Fruit fly (Drosophila melanogaster) whole organism, embryonic: ENCODE measurements around the gene MESK4.
A peak's percentile ranks its signal among the peaks of the same experiment; 100 is the strongest.

Experiments used
- Asciz ChIP-seq: fragments of 200-800 bp; sonication (Bioruptor generic); optimal IDR thresholded peaks from 2 replicates; lab custom pipeline; 2017; ENCODE audit warnings: missing biosample characterization, mild to moderate bottlenecking, missing genetic modification characterization, missing genetic modification reagents
- Atf-2 ChIP-seq: fragments of 200-800 bp; sonication (Bioruptor generic); optimal IDR thresholded peaks from 2 replicates; lab custom pipeline; 2016; ENCODE audit warnings: missing biosample characterization, missing genetic modification characterization
- BEAF-32 ChIP-seq: fragments of 200-800 bp; sonication (Bioruptor generic); optimal IDR thresholded peaks from 3 replicates; lab custom pipeline; 2017; ENCODE audit warnings: missing biosample characterization, missing genetic modification characterization, mild to moderate bottlenecking, moderate library complexity, missing genetic modification reagents
- CG10654 ChIP-seq: fragments of 200-800 bp; sonication (Bioruptor generic); optimal IDR thresholded peaks from 2 replicates; lab custom pipeline; 2016; ENCODE audit warnings: missing biosample characterization, missing genetic modification characterization
- CG11504 ChIP-seq: fragments of 200-800 bp; sonication (Bioruptor generic); optimal IDR thresholded peaks from 3 replicates; lab custom pipeline; 2019; ENCODE audit warnings: missing biosample characterization, mild to moderate bottlenecking, missing genetic modification characterization, moderate library complexity
- CG1529 ChIP-seq: fragments of 200-800 bp; sonication (Bioruptor generic); optimal IDR thresholded peaks from 3 replicates; lab custom pipeline; 2018; ENCODE audit warnings: missing biosample characterization, missing genetic modification characterization
- CG16779 ChIP-seq: fragments of 200-800 bp; sonication (Bioruptor generic); IDR thresholded peaks from 2 replicates; pipeline ENCODE4 v1.3.6; 2022; ENCODE audit warnings: missing biosample characterization, missing genetic modification characterization
- CG16815 ChIP-seq: fragments of 200-800 bp; sonication (Bioruptor generic); optimal IDR thresholded peaks from 3 replicates; lab custom pipeline; 2017; ENCODE audit warnings: missing biosample characterization, mild to moderate bottlenecking, missing genetic modification characterization
- CG17385 ChIP-seq: fragments of 200-800 bp; sonication (Bioruptor generic); optimal IDR thresholded peaks from 3 replicates; lab custom pipeline; 2018; ENCODE audit warnings: missing biosample characterization, mild to moderate bottlenecking, missing genetic modification characterization
- CG17802 ChIP-seq: fragments of 200-800 bp; sonication (Bioruptor generic); optimal IDR thresholded peaks from 2 replicates; lab custom pipeline; 2018; ENCODE audit warnings: missing biosample characterization, mild to moderate bottlenecking, missing genetic modification characterization, moderate library complexity
- CG17829 ChIP-seq: fragments of 200-800 bp; optimal IDR thresholded peaks from 2 replicates; lab custom pipeline; 2019; ENCODE audit warnings: missing biosample characterization, mild to moderate bottlenecking, missing genetic modification characterization, moderate library complexity
- CG18262 ChIP-seq: fragments of 200-800 bp; optimal IDR thresholded peaks from 3 replicates; lab custom pipeline; 2019; ENCODE audit warnings: missing biosample characterization, mild to moderate bottlenecking, missing genetic modification characterization, moderate library complexity
- CG1832 ChIP-seq: fragments of 200-800 bp; sonication (Bioruptor generic); optimal IDR thresholded peaks from 2 replicates; lab custom pipeline; 2017; ENCODE audit warnings: missing biosample characterization, mild to moderate bottlenecking, missing genetic modification characterization, inconsistent platforms
- CG2199 ChIP-seq: fragments of 200-800 bp; sonication (Bioruptor generic); IDR thresholded peaks from 3 replicates; pipeline ENCODE4 v1.3.6; 2022; ENCODE audit warnings: missing biosample characterization, missing genetic modification characterization
- CG2712 ChIP-seq: fragments of 200-800 bp; optimal IDR thresholded peaks from 3 replicates; lab custom pipeline; 2019; ENCODE audit warnings: missing biosample characterization, mild to moderate bottlenecking, missing genetic modification characterization, moderate library complexity
- CG2889 ChIP-seq: fragments of 200-800 bp; sonication (Bioruptor generic); IDR thresholded peaks from 3 replicates; pipeline ENCODE4 v1.3.6; 2022; ENCODE audit warnings: missing biosample characterization, missing genetic modification characterization
- CG3163 ChIP-seq: fragments of 200-800 bp; sonication (Bioruptor generic); optimal IDR thresholded peaks from 3 replicates; lab custom pipeline; 2016; ENCODE audit warnings: missing biosample characterization, missing genetic modification characterization
- CG3838 ChIP-seq: fragments of 200-800 bp; sonication (Bioruptor generic); optimal IDR thresholded peaks from 3 replicates; lab custom pipeline; 2016; ENCODE audit warnings: missing biosample characterization, missing genetic modification characterization
- CG6254 ChIP-seq: fragments of 200-800 bp; sonication (Bioruptor generic); optimal IDR thresholded peaks from 3 replicates; lab custom pipeline; 2017; ENCODE audit warnings: mild to moderate bottlenecking, missing biosample characterization, missing genetic modification reagents, missing genetic modification characterization
- CG6272 ChIP-seq: fragments of 200-800 bp; sonication (Bioruptor generic); IDR thresholded peaks from 2 replicates; pipeline ENCODE4 v1.3.6; 2022; ENCODE audit warnings: missing biosample characterization, missing genetic modification characterization
- CG7786 ChIP-seq: fragments of 200-800 bp; sonication (Bioruptor generic); optimal IDR thresholded peaks from 2 replicates; lab custom pipeline; 2016; ENCODE audit warnings: missing biosample characterization, missing genetic modification characterization
- CG8359 ChIP-seq: fragments of 200-800 bp; sonication (Bioruptor generic); optimal IDR thresholded peaks from 2 replicates; lab custom pipeline; 2017; ENCODE audit warnings: missing biosample characterization, mild to moderate bottlenecking, missing genetic modification characterization, borderline replicate concordance
- D19A ChIP-seq: fragments of 200-800 bp; optimal IDR thresholded peaks from 3 replicates; lab custom pipeline; 2019; ENCODE audit warnings: missing biosample characterization, mild to moderate bottlenecking, missing genetic modification characterization, moderate library complexity
- Dip2 ChIP-seq: fragments of 200-800 bp; sonication (Bioruptor generic); IDR thresholded peaks from 2 replicates; pipeline ENCODE4 v1.3.6; 2022; ENCODE audit warnings: missing biosample characterization, missing genetic modification characterization
- Dref ChIP-seq: fragments of 200-800 bp; sonication (Bioruptor generic); IDR thresholded peaks from 2 replicates; pipeline ENCODE4 v1.3.6; 2022; ENCODE audit warnings: missing biosample characterization, missing genetic modification characterization
- Fer1 ChIP-seq: fragments of 200-800 bp; sonication (Bioruptor generic); optimal IDR thresholded peaks from 2 replicates; lab custom pipeline; 2017; ENCODE audit warnings: missing biosample characterization, mild to moderate bottlenecking, missing genetic modification characterization
- HHEX ChIP-seq: fragments of 200-800 bp; sonication (Bioruptor generic); optimal IDR thresholded peaks from 3 replicates; lab custom pipeline; 2017; ENCODE audit warnings: missing biosample characterization, mild to moderate bottlenecking, missing genetic modification characterization, missing genetic modification reagents
- Hmr ChIP-seq: fragments of 200-800 bp; sonication (Bioruptor generic); optimal IDR thresholded peaks from 3 replicates; lab custom pipeline; 2017; ENCODE audit warnings: mild to moderate bottlenecking, missing biosample characterization, missing genetic modification reagents, missing genetic modification characterization
- Lhr ChIP-seq: fragments of 200-800 bp; sonication (Bioruptor generic); optimal IDR thresholded peaks from 3 replicates; lab custom pipeline; 2017; ENCODE audit warnings: mild to moderate bottlenecking, missing biosample characterization, missing genetic modification reagents, missing genetic modification characterization
- Meics ChIP-seq: fragments of 200-800 bp; sonication (Bioruptor generic); optimal IDR thresholded peaks from 2 replicates; lab custom pipeline; 2017; ENCODE audit warnings: missing biosample characterization, mild to moderate bottlenecking, missing genetic modification characterization
- Nf-YA ChIP-seq: fragments of 200-800 bp; sonication (Bioruptor generic); IDR thresholded peaks from 2 replicates; pipeline ENCODE4 v1.3.6; 2022; ENCODE audit warnings: missing biosample characterization, missing genetic modification characterization
- Pdp1 ChIP-seq, 2 experiments: fragments of 200-800 bp; sonication (Bioruptor generic); optimal IDR thresholded peaks; 3 replicates each; lab custom pipeline; 2016; ENCODE audit warnings: missing biosample characterization in 2 of 2, missing genetic modification characterization in 2 of 2, mild to moderate bottlenecking in 1 of 2, moderate library complexity in 1 of 2
- Ptx1 ChIP-seq: fragments of 200-800 bp; sonication (Bioruptor generic); IDR thresholded peaks from 2 replicates; pipeline ENCODE4 v1.3.6; 2022; ENCODE audit warnings: missing biosample characterization, missing genetic modification characterization
- Rfx ChIP-seq: fragments of 200-800 bp; sonication (Bioruptor generic); IDR thresholded peaks from 2 replicates; pipeline ENCODE4 v1.3.6; 2022; ENCODE audit warnings: missing biosample characterization, missing genetic modification characterization
- Spps ChIP-seq: fragments of 200-800 bp; sonication (Bioruptor generic); optimal IDR thresholded peaks from 2 replicates; lab custom pipeline; 2018; ENCODE audit warnings: missing biosample characterization, mild to moderate bottlenecking, missing genetic modification characterization
- Sry-β ChIP-seq: fragments of 200-800 bp; sonication (Bioruptor generic); optimal IDR thresholded peaks from 2 replicates; lab custom pipeline; 2018; ENCODE audit warnings: missing biosample characterization, mild to moderate bottlenecking, missing genetic modification characterization, moderate library complexity
- Xbp1 ChIP-seq: fragments of 200-800 bp; sonication (Bioruptor generic); optimal IDR thresholded peaks from 3 replicates; lab custom pipeline; 2016; ENCODE audit warnings: missing biosample characterization, mild to moderate bottlenecking, missing genetic modification characterization
- disco-r ChIP-seq: fragments of 200-800 bp; sonication (Bioruptor generic); optimal IDR thresholded peaks from 2 replicates; lab custom pipeline; 2016; ENCODE audit warnings: missing biosample characterization, missing genetic modification characterization
- ham ChIP-seq: fragments of 200-800 bp; sonication (Bioruptor generic); IDR thresholded peaks from 2 replicates; pipeline ENCODE4 v1.3.6; 2022; ENCODE audit warnings: missing biosample characterization, missing genetic modification characterization
- hbn ChIP-seq: fragments of 200-800 bp; sonication (Bioruptor generic); IDR thresholded peaks from 2 replicates; pipeline ENCODE4 v1.3.6; 2022; ENCODE audit warnings: missing biosample characterization, missing genetic modification characterization; ENCODE audit not compliant: partially characterized antibody
- kah ChIP-seq: fragments of 200-800 bp; sonication (Bioruptor generic); optimal IDR thresholded peaks from 2 replicates; lab custom pipeline; 2018; ENCODE audit warnings: missing biosample characterization, mild to moderate bottlenecking, missing genetic modification characterization
- lbe ChIP-seq: fragments of 200-800 bp; sonication (Bioruptor generic); optimal IDR thresholded peaks from 2 replicates; lab custom pipeline; 2016; ENCODE audit warnings: missing biosample characterization, mild to moderate bottlenecking, missing genetic modification characterization
- mirr ChIP-seq: fragments of 200-800 bp; sonication (Bioruptor generic); optimal IDR thresholded peaks from 3 replicates; lab custom pipeline; 2018; ENCODE audit warnings: missing biosample characterization, mild to moderate bottlenecking, missing genetic modification characterization
- nmo ChIP-seq: fragments of 200-800 bp; sonication (Bioruptor generic); optimal IDR thresholded peaks from 2 replicates; lab custom pipeline; 2018; ENCODE audit warnings: missing biosample characterization, mild to moderate bottlenecking, missing genetic modification characterization, moderate library complexity
- run ChIP-seq: fragments of 200-800 bp; sonication (Bioruptor generic); optimal IDR thresholded peaks from 3 replicates; lab custom pipeline; 2018; ENCODE audit warnings: missing biosample characterization, mild to moderate bottlenecking, missing genetic modification characterization
- sisA ChIP-seq: fragments of 200-800 bp; sonication (Bioruptor generic); IDR thresholded peaks from 2 replicates; pipeline ENCODE4 v1.3.6; 2022; ENCODE audit warnings: missing biosample characterization, missing genetic modification characterization
- sr ChIP-seq: fragments of 200-800 bp; sonication (Bioruptor generic); IDR thresholded peaks from 3 replicates; pipeline ENCODE4 v1.3.6; 2022; ENCODE audit warnings: missing biosample characterization, missing genetic modification characterization
- ssp ChIP-seq: fragments of 200-800 bp; sonication (Bioruptor generic); IDR thresholded peaks from 2 replicates; pipeline ENCODE4 v1.3.6; 2022; ENCODE audit warnings: missing biosample characterization, missing genetic modification characterization
- stwl ChIP-seq: fragments of 200-800 bp; sonication (Bioruptor generic); optimal IDR thresholded peaks from 3 replicates; lab custom pipeline; 2018; ENCODE audit warnings: missing biosample characterization, mild to moderate bottlenecking, missing genetic modification characterization, moderate library complexity
- toy ChIP-seq: fragments of 200-800 bp; sonication (Bioruptor generic); IDR thresholded peaks from 2 replicates; pipeline ENCODE4 v1.3.6; 2022; ENCODE audit warnings: missing biosample characterization, missing genetic modification characterization
- twi ChIP-seq: fragments of 200-800 bp; optimal IDR thresholded peaks from 2 replicates; lab custom pipeline; 2019; ENCODE audit warnings: missing biosample characterization, mild to moderate bottlenecking, missing genetic modification characterization, moderate library complexity
- zf30C ChIP-seq: fragments of 200-800 bp; sonication (Bioruptor generic); optimal IDR thresholded peaks from 3 replicates; lab custom pipeline; 2018; ENCODE audit warnings: missing biosample characterization, mild to moderate bottlenecking, missing genetic modification characterization

The MESK4 gene

DNA sequence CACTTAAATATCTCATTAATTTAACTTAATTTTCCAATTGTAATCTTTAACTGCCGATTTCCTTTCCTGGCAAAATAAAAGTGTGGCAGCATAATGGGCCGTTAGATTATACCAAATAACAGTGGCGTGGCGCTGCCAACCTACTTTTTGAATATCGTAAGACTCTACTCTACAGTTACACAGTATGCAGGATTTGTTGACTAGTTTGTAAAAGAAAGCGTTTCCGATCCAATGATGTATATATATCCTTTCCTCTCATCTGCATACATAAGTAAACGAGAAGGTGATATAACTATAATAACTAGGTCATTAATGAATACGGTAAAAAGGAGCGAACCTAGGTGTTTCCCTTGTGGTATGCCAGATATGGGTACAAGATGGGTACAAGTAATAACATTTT, 3.2 kb downstream of the MESK4 start, which contains the start of gene EMC2B (continued):
- TF ChIP-seq mirr (GFP tag; lab: Kevin White, UChicago) (peak; percentile 16), zf30C (GFP tag; lab: Kevin White, UChicago) (no peak), twi (tag; lab: Kevin White, UChicago) (no peak), CG1832 (GFP tag; lab: Kevin White, UChicago) (no peak), CG6272 (GFP tag; lab: Robert Waterston, UW) (no peak), stwl (tag; lab: Kevin White, UChicago) (peak; percentile 88), Fer1 (GFP tag; lab: Kevin White, UChicago) (peak; percentile 24), CG1529 (GFP tag; lab: Kevin White, UChicago) (no peak), CG3163 (no peak), ssp (GFP tag; lab: Robert Waterston, UW) (no peak), disco-r (peak; percentile 22), D19A (tag; lab: Kevin White, UChicago) (peak; percentile 81), Lhr (no peak), Pdp1 (GFP tag; optimal IDR thresholded peaks at IDR 0.05; lab: Kevin White, UChicago) (peak; percentile 49 to 61), CG2712 (tag; lab: Kevin White, UChicago) (peak; percentile 38), Spps (tag; lab: Kevin White, UChicago) (no peak), sr (GFP tag; lab: Robert Waterston, UW) (no peak), Nf-YA (GFP tag; lab: Robert Waterston, UW) (no peak), nmo (GFP tag; lab: Kevin White, UChicago) (peak; percentile 41), kah (no peak), sisA (GFP tag; lab: Robert Waterston, UW) (no peak), CG17829 (tag; lab: Kevin White, UChicago) (peak; percentile 68), Dref (no peak), ham (no peak), Asciz (no peak), CG7786 (GFP tag; lab: Kevin White, UChicago) (peak; percentile 11), CG17802 (tag; lab: Kevin White, UChicago) (no peak), CG18262 (tag; lab: Kevin White, UChicago) (peak; percentile 8), lbe (GFP tag; lab: Kevin White, UChicago) (no peak), Meics (GFP tag; lab: Kevin White, UChicago) (peak; percentile 23), Rfx (no peak), CG2199 (no peak), run (tag; lab: Kevin White, UChicago) (no peak), CG8359 (GFP tag; lab: Kevin White, UChicago) (no peak), Dip2 (GFP tag; lab: Robert Waterston, UW) (no peak), HHEX (GFP tag; lab: Kevin White, UChicago) (no peak), Xbp1 (GFP tag; lab: Kevin White, UChicago) (peak; percentile 38), CG11504 (tag; lab: Kevin White, UChicago) (peak; percentile 45), CG2889 (GFP tag; lab: Robert Waterston, UW) (no peak), Hmr (GFP tag; lab: Kevin White, UChicago) (peak; percentile 49), CG3838 (GFP tag; lab: Kevin White, UChicago) (no peak), Sry-β (GFP tag; lab: Kevin White, UChicago) (no peak), Atf-2 (GFP tag; lab: Kevin White, UChicago) (no peak), hbn (GFP tag; lab: Robert Waterston, UW) (no peak), BEAF-32 (peak; percentile 31), Ptx1 (no peak), CG17385 (GFP tag; lab: Kevin White, UChicago) (no peak), CG10654 (GFP tag; lab: Kevin White, UChicago) (no peak), CG16815 (GFP tag; lab: Kevin White, UChicago) (no peak), toy (GFP tag; lab: Robert Waterston, UW) (no peak), CG16779 (no peak), CG6254 (no peak)
